Fruit fly (Drosophila melanogaster): ENCODE results near the gene sens-2.
A peak's percentile ranks its signal among the peaks of the same experiment; 100 is the strongest.

sens-2 gene

DNA sequence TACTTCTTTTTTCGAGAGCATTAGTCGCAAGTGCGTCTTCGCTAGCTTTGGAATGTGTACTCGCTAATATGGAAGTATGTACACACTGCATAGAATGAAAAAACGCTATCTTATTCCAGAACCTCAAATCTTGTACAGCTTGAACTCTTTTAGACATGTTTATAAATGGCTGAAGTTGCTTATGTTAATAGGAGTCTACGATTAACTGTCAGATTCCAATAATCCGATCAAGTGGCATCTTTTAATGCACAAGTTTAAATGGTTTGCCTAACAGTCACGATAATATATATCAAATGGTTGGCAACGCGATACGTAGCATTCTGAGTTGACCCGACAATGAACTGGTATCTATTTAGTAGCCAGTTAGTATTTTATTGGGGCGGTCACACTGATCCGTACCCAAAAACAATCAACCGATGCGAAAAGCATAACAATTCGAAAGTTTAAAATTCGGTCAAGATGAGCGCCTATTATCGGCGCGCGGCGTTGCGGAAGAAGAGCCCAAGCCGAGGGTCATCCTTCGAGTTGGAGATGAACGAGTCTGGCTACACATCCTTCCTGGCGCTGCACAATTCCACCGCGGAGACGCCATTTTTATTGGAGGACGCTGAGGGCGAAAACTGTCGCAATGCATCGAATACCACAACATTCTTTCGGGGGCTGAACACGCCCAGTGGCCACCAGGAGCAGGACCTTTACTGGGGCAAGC lies 30.4 kb downstream of the sens-2 start, which contains the start of gene Rca1 (continued):
- TF ChIP-seq Scr (GFP tag; IDR thresholded peaks at IDR 0.05; ENCODE audit: partially characterized antibody) (peak; percentile 69), CG2712 (tag; optimal IDR thresholded peaks at IDR 0.05) (no peak)

dm6 chr2L:6853917-6854316 lies 32.2 kb downstream of the sens-2 start:
- TF ChIP-seq Vsx1 (GFP tag; optimal IDR thresholded peaks at IDR 0.05) (peak; percentile 59), lov (optimal IDR thresholded peaks at IDR 0.05) (no peak), lov (GFP tag; IDR thresholded peaks at IDR 0.05) (no peak), H15 (GFP tag; IDR thresholded peaks at IDR 0.05) (no peak), ara (GFP tag; IDR thresholded peaks at IDR 0.05) (no peak), Sry-δ (GFP tag; optimal IDR thresholded peaks at IDR 0.05) (no peak), zfh1 (GFP tag; IDR thresholded peaks at IDR 0.05) (0 out of 3 replicates have a peak, but pooled peaks have one; percentile 32), CG18262 (tag; optimal IDR thresholded peaks at IDR 0.05) (no peak), CG4820 (GFP tag; optimal IDR thresholded peaks at IDR 0.05) (no peak), Dbx (GFP tag; IDR thresholded peaks at IDR 0.05) (0 out of 3 replicates have a peak, but pooled peaks have one; percentile 17), CG32767 (GFP tag; IDR thresholded peaks at IDR 0.05) (peak; percentile 45; the same call in 1 of the 2 replicates), insv (GFP tag; optimal IDR thresholded peaks at IDR 0.05) (peak in 1 of 2 experiments; percentile 30), CG2199 (GFP tag; IDR thresholded peaks at IDR 0.05) (no peak), CHES-1-like (GFP tag; optimal IDR thresholded peaks at IDR 0.05) (peak; percentile 53), CG34376 (GFP tag; optimal IDR thresholded peaks at IDR 0.05) (no peak), dm (GFP tag; optimal IDR thresholded peaks at IDR 0.05) (peak; percentile 99), Med (GFP tag) (peak; percentile 78), cwo (GFP tag; optimal IDR thresholded peaks at IDR 0.05) (peak; percentile 76), phol (tag; optimal IDR thresholded peaks at IDR 0.05) (peak; percentile 50), Ptx1 (GFP tag; IDR thresholded peaks at IDR 0.05) (no peak), trem (tag; optimal IDR thresholded peaks at IDR 0.05) (peak; percentile 72), Max (GFP tag; optimal IDR thresholded peaks at IDR 0.05) (peak; percentile 98), CG18619 (GFP tag; optimal IDR thresholded peaks at IDR 0.05) (no peak), YL-1 (GFP tag; optimal IDR thresholded peaks at IDR 0.05) (peak; percentile 93), Oli (tag; optimal IDR thresholded peaks at IDR 0.05) (no peak), ci (GFP tag; IDR thresholded peaks at IDR 0.05) (peak; percentile 60; the same call in 2 of the 3 replicates), pzg (GFP tag; optimal IDR thresholded peaks at IDR 0.05) (peak; percentile 92), CoRest (tag; optimal IDR thresholded peaks at IDR 0.05) (peak; percentile 6), Camta (GFP tag; optimal IDR thresholded peaks at IDR 0.05) (no peak), CG16813 (GFP tag; IDR thresholded peaks at IDR 0.05; ENCODE audit: partially characterized antibody) (peak; percentile 32; the same call in 2 of the 3 replicates), jing (GFP tag; optimal IDR thresholded peaks at IDR 0.05) (no peak), CG17829 (tag; optimal IDR thresholded peaks at IDR 0.05) (peak; percentile 16), CG15514 (GFP tag; optimal IDR thresholded peaks at IDR 0.05) (peak; percentile 73), CG6683 (GFP tag; optimal IDR thresholded peaks at IDR 0.05) (no peak), cad (GFP tag; optimal IDR thresholded peaks at IDR 0.05) (no peak), Dref (GFP tag; IDR thresholded peaks at IDR 0.05) (peak; percentile 38), Poxn (GFP tag; IDR thresholded peaks at IDR 0.05) (no peak), CG17912 (GFP tag; optimal IDR thresholded peaks at IDR 0.05) (peak; percentile 17), abd-A (tag; optimal IDR thresholded peaks at IDR 0.05) (no peak), CG3995 (GFP tag; optimal IDR thresholded peaks at IDR 0.05) (peak; percentile 57), D (optimal IDR thresholded peaks at IDR 0.05) (peak; percentile 44), D (GFP tag; optimal IDR thresholded peaks at IDR 0.05) (no peak), CG15011 (GFP tag; optimal IDR thresholded peaks at IDR 0.05) (no peak), D19B (GFP tag; optimal IDR thresholded peaks at IDR 0.05) (no peak), pita (GFP tag; optimal IDR thresholded peaks at IDR 0.05) (peak; percentile 70), Dp (GFP tag; optimal IDR thresholded peaks at IDR 0.05) (peak; percentile 77)

All from whole organism, embryonic.